Fruit fly (Drosophila melanogaster) whole organism, embryonic: Measurements from ENCODE around the gene Dpp10.
A peak's percentile ranks its signal among the peaks of the same experiment; 100 is the strongest.

Source experiments
- Bdp1 ChIP-seq: fragments of 200-800 bp; sonication (Bioruptor generic); optimal IDR thresholded peaks from 3 replicates; lab custom pipeline; 2016; ENCODE audit warnings: missing biosample characterization, missing genetic modification characterization
- CG1024 ChIP-seq: fragments of 200-800 bp; sonication (Bioruptor generic); IDR thresholded peaks from 2 replicates; pipeline ENCODE4 v1.3.6; 2022; ENCODE audit warnings: missing biosample characterization, missing genetic modification characterization
- CG10654 ChIP-seq: fragments of 200-800 bp; sonication (Bioruptor generic); optimal IDR thresholded peaks from 2 replicates; lab custom pipeline; 2016; ENCODE audit warnings: missing biosample characterization, missing genetic modification characterization
- CG11695 ChIP-seq: fragments of 200-800 bp; sonication (Bioruptor generic); IDR thresholded peaks from 3 replicates; pipeline ENCODE4 v1.3.6; 2022; ENCODE audit warnings: missing biosample characterization, missing genetic modification characterization
- CG12219 ChIP-seq: fragments of 200-800 bp; sonication (Bioruptor generic); optimal IDR thresholded peaks from 3 replicates; lab custom pipeline; 2018; ENCODE audit warnings: missing biosample characterization, mild to moderate bottlenecking, missing genetic modification characterization
- CG12769 ChIP-seq: fragments of 200-800 bp; sonication (Bioruptor generic); optimal IDR thresholded peaks from 2 replicates; lab custom pipeline; 2019; ENCODE audit warnings: missing biosample characterization, mild to moderate bottlenecking, missing genetic modification characterization, moderate library complexity
- CG13624 ChIP-seq: fragments of 200-800 bp; sonication (Bioruptor generic); optimal IDR thresholded peaks from 2 replicates; lab custom pipeline; 2016; ENCODE audit warnings: missing biosample characterization, missing genetic modification characterization
- CG18011 ChIP-seq: fragments of 200-800 bp; sonication (Bioruptor generic); optimal IDR thresholded peaks from 2 replicates; lab custom pipeline; 2017; ENCODE audit warnings: missing biosample characterization, missing genetic modification characterization, mild to moderate bottlenecking, moderate library complexity, missing genotype
- CG2678 ChIP-seq: fragments of 200-800 bp; sonication (Bioruptor generic); optimal IDR thresholded peaks from 3 replicates; lab custom pipeline; 2019; ENCODE audit warnings: missing biosample characterization, mild to moderate bottlenecking, missing genetic modification characterization, moderate library complexity
- CG3065 ChIP-seq: fragments of 200-800 bp; sonication (Bioruptor generic); optimal IDR thresholded peaks from 2 replicates; lab custom pipeline; 2016; ENCODE audit warnings: missing biosample characterization, missing genetic modification characterization
- CG31388 ChIP-seq: fragments of 200-800 bp; sonication (Bioruptor generic); optimal IDR thresholded peaks from 2 replicates; lab custom pipeline; 2016; ENCODE audit warnings: missing biosample characterization, missing genetic modification characterization
- CG32532 ChIP-seq: fragments of 200-800 bp; sonication (Bioruptor generic); IDR thresholded peaks from 2 replicates; pipeline ENCODE4 v1.3.6; 2022; ENCODE audit warnings: missing biosample characterization, missing genetic modification characterization
- CG4328 ChIP-seq: fragments of 200-800 bp; sonication (Bioruptor generic); optimal IDR thresholded peaks from 3 replicates; lab custom pipeline; 2017; ENCODE audit warnings: missing biosample characterization, missing genetic modification reagents, missing genetic modification characterization
- CG4707 ChIP-seq: fragments of 200-800 bp; sonication (Bioruptor generic); optimal IDR thresholded peaks from 2 replicates; lab custom pipeline; 2018; ENCODE audit warnings: missing biosample characterization, mild to moderate bottlenecking, missing genetic modification characterization, moderate library complexity
- CG6175 ChIP-seq: fragments of 200-800 bp; sonication (Bioruptor generic); IDR thresholded peaks from 3 replicates; pipeline ENCODE4 v1.3.6; 2022; ENCODE audit warnings: missing biosample characterization, missing genetic modification characterization
- CG7271 ChIP-seq: fragments of 200-800 bp; sonication (Bioruptor generic); optimal IDR thresholded peaks from 2 replicates; lab custom pipeline; 2018; ENCODE audit warnings: missing biosample characterization, mild to moderate bottlenecking, missing genetic modification characterization, moderate library complexity
- CG9727 ChIP-seq: fragments of 200-800 bp; sonication (Bioruptor generic); optimal IDR thresholded peaks from 3 replicates; lab custom pipeline; 2017; ENCODE audit warnings: missing biosample characterization, mild to moderate bottlenecking, missing genetic modification characterization
- Dad ChIP-seq: fragments of 200-800 bp; sonication (Bioruptor generic); optimal IDR thresholded peaks from 3 replicates; lab custom pipeline; 2016; ENCODE audit warnings: missing biosample characterization, missing genetic modification characterization
- Deaf1 ChIP-seq: fragments of 200-800 bp; optimal IDR thresholded peaks from 3 replicates; lab custom pipeline; 2019; ENCODE audit warnings: missing biosample characterization, mild to moderate bottlenecking, missing genetic modification characterization, moderate library complexity
- Dip3 ChIP-seq: fragments of 200-800 bp; sonication (Bioruptor generic); optimal IDR thresholded peaks from 3 replicates; lab custom pipeline; 2016; ENCODE audit warnings: missing biosample characterization, missing genetic modification characterization
- Dll ChIP-seq: fragments of 200-800 bp; sonication (Bioruptor generic); IDR thresholded peaks from 4 replicates; pipeline ENCODE4 v1.3.6; 2022; ENCODE audit warnings: missing biosample characterization, missing genetic modification characterization; ENCODE audit not compliant: partially characterized antibody
- Doc3 ChIP-seq: fragments of 200-800 bp; sonication (Bioruptor generic); IDR thresholded peaks from 3 replicates; pipeline ENCODE4 v1.3.6; 2022; ENCODE audit warnings: missing biosample characterization, missing genetic modification characterization; ENCODE audit not compliant: partially characterized antibody
- Dp ChIP-seq: fragments of 200-800 bp; sonication (Bioruptor generic); optimal IDR thresholded peaks from 2 replicates; lab custom pipeline; 2018; ENCODE audit warnings: missing biosample characterization, mild to moderate bottlenecking, missing genetic modification characterization, moderate library complexity
- Hmr ChIP-seq: fragments of 200-800 bp; sonication (Bioruptor generic); optimal IDR thresholded peaks from 3 replicates; lab custom pipeline; 2017; ENCODE audit warnings: mild to moderate bottlenecking, missing biosample characterization, missing genetic modification reagents, missing genetic modification characterization
- Hmx ChIP-seq: fragments of 200-800 bp; sonication (Bioruptor generic); optimal IDR thresholded peaks from 2 replicates; lab custom pipeline; 2016; ENCODE audit warnings: missing biosample characterization, missing genetic modification characterization
- Nf-YB ChIP-seq: fragments of 200-800 bp; sonication (Bioruptor generic); optimal IDR thresholded peaks from 3 replicates; lab custom pipeline; 2019; ENCODE audit warnings: missing biosample characterization, mild to moderate bottlenecking, missing genetic modification characterization, moderate library complexity
- PHDP ChIP-seq: fragments of 200-800 bp; sonication (Bioruptor generic); optimal IDR thresholded peaks from 3 replicates; lab custom pipeline; 2018; ENCODE audit warnings: missing biosample characterization, mild to moderate bottlenecking, missing genetic modification characterization, moderate library complexity
- Rfx ChIP-seq: fragments of 200-800 bp; sonication (Bioruptor generic); IDR thresholded peaks from 2 replicates; pipeline ENCODE4 v1.3.6; 2022; ENCODE audit warnings: missing biosample characterization, missing genetic modification characterization
- Xbp1 ChIP-seq: fragments of 200-800 bp; sonication (Bioruptor generic); optimal IDR thresholded peaks from 3 replicates; lab custom pipeline; 2016; ENCODE audit warnings: missing biosample characterization, mild to moderate bottlenecking, missing genetic modification characterization
- ash1 ChIP-seq: fragments of 200-800 bp; sonication (Bioruptor generic); optimal IDR thresholded peaks from 2 replicates; lab custom pipeline; 2018; ENCODE audit warnings: missing biosample characterization, mild to moderate bottlenecking, missing genetic modification characterization
- bcd ChIP-seq: fragments of 200-800 bp; sonication (Bioruptor generic); optimal IDR thresholded peaks from 2 replicates; lab custom pipeline; 2017; ENCODE audit warnings: missing biosample characterization, mild to moderate bottlenecking, missing genetic modification characterization
- br ChIP-seq: fragments of >200 bp; optimal IDR thresholded peaks from 2 replicates; lab custom pipeline; 2017
- btn ChIP-seq: fragments of 200-800 bp; sonication (Bioruptor generic); optimal IDR thresholded peaks from 2 replicates; lab custom pipeline; 2016; ENCODE audit warnings: missing biosample characterization, missing genetic modification characterization
- chm ChIP-seq: fragments of 200-800 bp; sonication (Bioruptor generic); IDR thresholded peaks from 2 replicates; pipeline ENCODE4 v1.3.6; 2022; ENCODE audit warnings: missing biosample characterization, missing genetic modification characterization
- da ChIP-seq: fragments of 200-800 bp; sonication (Bioruptor generic); optimal IDR thresholded peaks from 2 replicates; lab custom pipeline; 2016; ENCODE audit warnings: missing biosample characterization, missing genetic modification characterization
- dan ChIP-seq: fragments of 200-800 bp; sonication (Bioruptor generic); IDR thresholded peaks from 2 replicates; pipeline ENCODE4 v1.3.6; 2022; ENCODE audit warnings: missing biosample characterization, missing genetic modification characterization
- dati ChIP-seq: fragments of 200-800 bp; sonication (Bioruptor generic); IDR thresholded peaks from 2 replicates; pipeline ENCODE4 v1.3.6; 2022; ENCODE audit warnings: missing biosample characterization, missing genetic modification characterization
- disco-r ChIP-seq: fragments of 200-800 bp; sonication (Bioruptor generic); optimal IDR thresholded peaks from 2 replicates; lab custom pipeline; 2016; ENCODE audit warnings: missing biosample characterization, missing genetic modification characterization
- eyg ChIP-seq: fragments of 200-800 bp; sonication (Bioruptor generic); optimal IDR thresholded peaks from 3 replicates; lab custom pipeline; 2016; ENCODE audit warnings: missing biosample characterization, missing genetic modification characterization
- hbn ChIP-seq: fragments of 200-800 bp; sonication (Bioruptor generic); IDR thresholded peaks from 2 replicates; pipeline ENCODE4 v1.3.6; 2022; ENCODE audit warnings: missing biosample characterization, missing genetic modification characterization; ENCODE audit not compliant: partially characterized antibody
- insv ChIP-seq, 2 experiments: fragments of 200-800 bp; sonication (Bioruptor generic); optimal IDR thresholded peaks; 3 replicates each; lab custom pipeline; 2016 to 2018; ENCODE audit warnings: missing biosample characterization in 2 of 2, missing genetic modification characterization in 2 of 2
- ken ChIP-seq: fragments of 200-800 bp; sonication (Bioruptor generic); IDR thresholded peaks from 3 replicates; pipeline ENCODE4 v1.3.6; 2022; ENCODE audit warnings: missing biosample characterization, missing genetic modification characterization
- klu ChIP-seq: fragments of 200-800 bp; sonication (Bioruptor generic); IDR thresholded peaks from 2 replicates; pipeline ENCODE4 v1.3.6; 2022; ENCODE audit warnings: missing biosample characterization, missing genetic modification characterization
- lov ChIP-seq, 2 experiments: fragments of 200-800 bp in 1 of 2; fragments of >200 bp in 1 of 2; sonication (Bioruptor generic) in 1 of 2; IDR thresholded peaks in 1 of 2; optimal IDR thresholded peaks in 1 of 2; 2 replicates in 1 of 2; 3 replicates in 1 of 2; pipeline versions ENCODE4 v1.3.6 to Lab custom; 2017 to 2022; ENCODE audit warnings: missing biosample characterization in 1 of 2, missing genetic modification characterization in 1 of 2
- p53 ChIP-seq: fragments of 200-800 bp; sonication (Bioruptor generic); optimal IDR thresholded peaks from 2 replicates; lab custom pipeline; 2016; ENCODE audit warnings: missing biosample characterization, missing genetic modification characterization
- sd ChIP-seq: fragments of 200-800 bp; sonication (Bioruptor generic); optimal IDR thresholded peaks from 3 replicates; lab custom pipeline; 2018; ENCODE audit warnings: missing biosample characterization, mild to moderate bottlenecking, missing genetic modification characterization, moderate library complexity
- sima ChIP-seq: fragments of 200-800 bp; sonication (Bioruptor generic); optimal IDR thresholded peaks from 2 replicates; lab custom pipeline; 2016; ENCODE audit warnings: missing biosample characterization, missing genetic modification characterization
- tup ChIP-seq: fragments of 200-800 bp; sonication (Bioruptor generic); optimal IDR thresholded peaks from 2 replicates; lab custom pipeline; 2016; ENCODE audit warnings: missing biosample characterization, mild to moderate bottlenecking, missing genetic modification characterization, moderate library complexity
- tx ChIP-seq: fragments of 200-800 bp; sonication (Bioruptor generic); optimal IDR thresholded peaks from 2 replicates; lab custom pipeline; 2016; ENCODE audit warnings: missing biosample characterization, missing genetic modification characterization
- wdn ChIP-seq: fragments of 200-800 bp; sonication (Bioruptor generic); IDR thresholded peaks from 2 replicates; pipeline ENCODE4 v1.3.6; 2022; ENCODE audit warnings: missing biosample characterization, missing genetic modification characterization

Dpp10 gene

dm6 chr2L:6612477-6613004 is 11.7 kb upstream of the Dpp10 start (continued):
- TF ChIP-seq CG2678 (tag; lab: Kevin White, UChicago) (peak; percentile 100), Dp (GFP tag; lab: Kevin White, UChicago) (peak; percentile 64), Hmr (GFP tag; lab: Kevin White, UChicago) (peak; percentile 100), CG12769 (tag; lab: Kevin White, UChicago) (peak; percentile 100), CG10654 (GFP tag; lab: Kevin White, UChicago) (peak; percentile 100), Nf-YB (GFP tag; lab: Kevin White, UChicago) (peak; percentile 94), p53 (peak; percentile 99), Dll (GFP tag; lab: Robert Waterston, UW) (no peak), Bdp1 (peak; percentile 98), dati (GFP tag; lab: Robert Waterston, UW) (peak; percentile 100), CG12219 (GFP tag; lab: Kevin White, UChicago) (peak; percentile 100), btn (GFP tag; lab: Kevin White, UChicago) (peak; percentile 100), Xbp1 (GFP tag; lab: Kevin White, UChicago) (peak; percentile 100), CG18011 (GFP tag; lab: Kevin White, UChicago) (peak; percentile 95), tx (GFP tag; lab: Kevin White, UChicago) (peak; percentile 100), lov (optimal IDR thresholded peaks at IDR 0.05; lab: Kevin White, UChicago) (no peak), lov (GFP tag; IDR thresholded peaks at IDR 0.05; lab: Robert Waterston, UW) (peak; percentile 100), chm (GFP tag; lab: Robert Waterston, UW) (peak; percentile 100), ash1 (GFP tag; lab: Kevin White, UChicago) (peak; percentile 100), CG11695 (peak; percentile 100), insv (GFP tag; optimal IDR thresholded peaks at IDR 0.05; lab: Kevin White, UChicago) (peak; percentile 92 to 96), Hmx (GFP tag; lab: Kevin White, UChicago) (peak; percentile 99), CG32532 (peak; percentile 100), klu (peak; percentile 100), CG4707 (GFP tag; lab: Kevin White, UChicago) (peak; percentile 99), ken (GFP tag; lab: Robert Waterston, UW) (peak; percentile 100), wdn (GFP tag; lab: Robert Waterston, UW) (peak; percentile 100), eyg (peak; percentile 100), Doc3 (no peak), Deaf1 (tag; lab: Kevin White, UChicago) (peak; percentile 96), CG6175 (GFP tag; lab: Robert Waterston, UW) (peak; percentile 100), bcd (GFP tag; lab: Kevin White, UChicago) (peak; percentile 100), dan (GFP tag; lab: Robert Waterston, UW) (peak; percentile 99), CG13624 (GFP tag; lab: Kevin White, UChicago) (peak; percentile 100), disco-r (GFP tag; lab: Kevin White, UChicago) (peak; percentile 100), PHDP (tag; lab: Kevin White, UChicago) (peak; percentile 100), CG31388 (GFP tag; lab: Kevin White, UChicago) (peak; percentile 100), br (lab: Kevin White, UChicago) (no peak), CG7271 (tag; lab: Kevin White, UChicago) (peak; percentile 99), sd (tag; lab: Kevin White, UChicago) (peak; percentile 99), da (GFP tag; lab: Kevin White, UChicago) (peak; percentile 100), Dad (GFP tag; lab: Kevin White, UChicago) (peak; percentile 100), CG4328 (GFP tag; lab: Kevin White, UChicago) (peak; percentile 100), sima (GFP tag; lab: Kevin White, UChicago) (peak; percentile 100), hbn (GFP tag; lab: Robert Waterston, UW) (no peak), Dip3 (GFP tag; lab: Kevin White, UChicago) (peak; percentile 100), CG9727 (peak; percentile 100), CG3065 (GFP tag; lab: Kevin White, UChicago) (peak; percentile 100), CG1024 (GFP tag; lab: Robert Waterston, UW) (peak; percentile 99), tup (GFP tag; lab: Kevin White, UChicago) (peak; percentile 100), Rfx (GFP tag; lab: Robert Waterston, UW) (peak; percentile 100)
